Fruit fly (Drosophila melanogaster) whole organism, embryonic: ENCODE measurements around the gene Dis3l2.

Source experiments
- BEAF-32 ChIP-seq: fragments of 200-800 bp; sonication (Bioruptor generic); optimal IDR thresholded peaks from 3 replicates; lab custom pipeline; 2017; ENCODE audit warnings: missing biosample characterization, missing genetic modification characterization, mild to moderate bottlenecking, moderate library complexity, missing genetic modification reagents
- Blimp-1 ChIP-seq: fragments of 200-800 bp; sonication (Bioruptor generic); optimal IDR thresholded peaks from 3 replicates; lab custom pipeline; 2018; ENCODE audit warnings: missing biosample characterization, missing genetic modification characterization, mild to moderate bottlenecking, moderate library complexity, missing genetic modification reagents
- CG10462 ChIP-seq: fragments of 200-800 bp; sonication (Bioruptor generic); optimal IDR thresholded peaks from 2 replicates; lab custom pipeline; 2016; ENCODE audit warnings: missing biosample characterization, missing genetic modification characterization
- CG10959 ChIP-seq: fragments of 200-800 bp; sonication (Bioruptor generic); IDR thresholded peaks from 2 replicates; pipeline ENCODE4 v1.3.6; 2022; ENCODE audit warnings: missing biosample characterization, missing genetic modification characterization
- CG10979 ChIP-seq: fragments of 200-800 bp; sonication (Bioruptor generic); optimal IDR thresholded peaks from 2 replicates; lab custom pipeline; 2018; ENCODE audit warnings: missing biosample characterization, mild to moderate bottlenecking, missing genetic modification characterization, moderate library complexity
- CG11696 ChIP-seq: fragments of 200-800 bp; sonication (Bioruptor generic); IDR thresholded peaks from 2 replicates; pipeline ENCODE4 v1.3.6; 2022; ENCODE audit warnings: missing biosample characterization, missing genetic modification characterization
- CG16813 ChIP-seq: fragments of 200-800 bp; sonication (Bioruptor generic); IDR thresholded peaks from 3 replicates; pipeline ENCODE4 v1.3.6; 2022; ENCODE audit warnings: missing biosample characterization, missing genetic modification characterization; ENCODE audit not compliant: partially characterized antibody
- CG17186 ChIP-seq: fragments of 200-800 bp; sonication (Bioruptor generic); optimal IDR thresholded peaks from 3 replicates; lab custom pipeline; 2017; ENCODE audit warnings: missing biosample characterization, missing genetic modification reagents, missing genetic modification characterization
- CG17328 ChIP-seq: fragments of 200-800 bp; sonication (Bioruptor generic); IDR thresholded peaks from 2 replicates; pipeline ENCODE4 v1.3.6; 2022; ENCODE audit warnings: missing biosample characterization, missing genetic modification characterization
- CG17612 ChIP-seq: fragments of 200-800 bp; sonication (Bioruptor generic); IDR thresholded peaks from 2 replicates; pipeline ENCODE4 v1.3.6; 2022; ENCODE audit warnings: missing biosample characterization, missing genetic modification characterization
- CG18011 ChIP-seq: fragments of 200-800 bp; sonication (Bioruptor generic); optimal IDR thresholded peaks from 2 replicates; lab custom pipeline; 2017; ENCODE audit warnings: missing biosample characterization, missing genetic modification characterization, mild to moderate bottlenecking, moderate library complexity, missing genotype
- CG18764 ChIP-seq: fragments of 200-800 bp; sonication (Bioruptor generic); optimal IDR thresholded peaks from 3 replicates; lab custom pipeline; 2016; ENCODE audit warnings: missing biosample characterization, missing genetic modification characterization
- CG2202 ChIP-seq: fragments of 200-800 bp; sonication (Bioruptor generic); optimal IDR thresholded peaks from 2 replicates; lab custom pipeline; 2018; ENCODE audit warnings: missing biosample characterization, mild to moderate bottlenecking, missing genetic modification characterization
- CG34224 ChIP-seq: fragments of 200-800 bp; sonication (Bioruptor generic); IDR thresholded peaks from 3 replicates; pipeline ENCODE4 v1.3.6; 2022; ENCODE audit warnings: missing biosample characterization, missing genetic modification characterization; ENCODE audit not compliant: partially characterized antibody
- CG4360 ChIP-seq: fragments of 200-800 bp; sonication (Bioruptor generic); IDR thresholded peaks from 2 replicates; pipeline ENCODE4 v1.3.6; 2022; ENCODE audit warnings: missing biosample characterization, missing genetic modification characterization
- CG5953 ChIP-seq: fragments of 200-800 bp; sonication (Bioruptor generic); IDR thresholded peaks from 2 replicates; pipeline ENCODE4 v1.3.6; 2022; ENCODE audit warnings: missing biosample characterization, missing genetic modification characterization
- CG6854 ChIP-seq: fragments of 200-800 bp; sonication (Bioruptor generic); optimal IDR thresholded peaks from 3 replicates; lab custom pipeline; 2017; ENCODE audit warnings: missing biosample characterization, mild to moderate bottlenecking, missing genetic modification characterization
- CG7556 ChIP-seq: fragments of 200-800 bp; sonication (Bioruptor generic); optimal IDR thresholded peaks from 2 replicates; lab custom pipeline; 2017; ENCODE audit warnings: missing biosample characterization, mild to moderate bottlenecking, missing genetic modification characterization
- CG8478 ChIP-seq: fragments of >200 bp; optimal IDR thresholded peaks from 2 replicates; lab custom pipeline; 2018
- CG9215 ChIP-seq: fragments of 200-800 bp; sonication (Bioruptor generic); IDR thresholded peaks from 2 replicates; pipeline ENCODE4 v1.3.6; 2022; ENCODE audit warnings: missing biosample characterization, missing genetic modification characterization
- Dek ChIP-seq: fragments of 200-800 bp; sonication (Bioruptor generic); optimal IDR thresholded peaks from 3 replicates; lab custom pipeline; 2019; ENCODE audit warnings: missing biosample characterization, mild to moderate bottlenecking, missing genetic modification characterization, moderate library complexity
- Dfd ChIP-seq, 2 experiments: fragments of >200 bp; optimal IDR thresholded peaks; 2 replicates each; lab custom pipeline; 2017; ENCODE audit warnings: missing biosample characterization in 2 of 2, missing genetic modification characterization in 2 of 2
- Hand ChIP-seq: fragments of 200-800 bp; sonication (Bioruptor generic); optimal IDR thresholded peaks from 2 replicates; lab custom pipeline; 2017; ENCODE audit warnings: mild to moderate bottlenecking, missing biosample characterization, missing genetic modification reagents, missing genetic modification characterization
- MBD-R2 ChIP-seq: fragments of 200-800 bp; sonication (Bioruptor generic); IDR thresholded peaks from 2 replicates; pipeline ENCODE4 v1.3.6; 2022; ENCODE audit warnings: missing biosample characterization, missing genetic modification characterization
- NC2α ChIP-seq: fragments of 200-800 bp; sonication (Bioruptor generic); optimal IDR thresholded peaks from 2 replicates; lab custom pipeline; 2016; ENCODE audit warnings: missing biosample characterization, missing genetic modification characterization
- Opbp ChIP-seq: fragments of 200-800 bp; sonication (Bioruptor generic); IDR thresholded peaks from 3 replicates; pipeline ENCODE4 v1.3.6; 2022; ENCODE audit warnings: missing biosample characterization, missing genetic modification characterization; ENCODE audit not compliant: partially characterized antibody
- PHDP ChIP-seq: fragments of 200-800 bp; sonication (Bioruptor generic); optimal IDR thresholded peaks from 3 replicates; lab custom pipeline; 2018; ENCODE audit warnings: missing biosample characterization, mild to moderate bottlenecking, missing genetic modification characterization, moderate library complexity
- Side ChIP-seq: fragments of 200-800 bp; sonication (Bioruptor generic); optimal IDR thresholded peaks from 2 replicates; lab custom pipeline; 2016; ENCODE audit warnings: missing biosample characterization, missing genetic modification characterization
- Sox100B ChIP-seq: fragments of 200-800 bp; sonication (Bioruptor generic); optimal IDR thresholded peaks from 3 replicates; lab custom pipeline; 2018; ENCODE audit warnings: missing biosample characterization, mild to moderate bottlenecking, missing genetic modification characterization
- Taf1 ChIP-seq: fragments of 200-800 bp; sonication (Bioruptor generic); IDR thresholded peaks from 2 replicates; pipeline ENCODE4 v1.3.6; 2022; ENCODE audit warnings: missing biosample characterization, missing genetic modification characterization
- Vsx1 ChIP-seq: fragments of 200-800 bp; sonication (Bioruptor generic); optimal IDR thresholded peaks from 2 replicates; lab custom pipeline; 2017; ENCODE audit warnings: missing biosample characterization, mild to moderate bottlenecking, missing genetic modification characterization, missing genetic modification reagents
- ab ChIP-seq: fragments of 200-800 bp; sonication (Bioruptor generic); optimal IDR thresholded peaks from 2 replicates; lab custom pipeline; 2016; ENCODE audit warnings: missing biosample characterization, missing genetic modification characterization
- ac ChIP-seq: fragments of 200-800 bp; sonication (Bioruptor generic); optimal IDR thresholded peaks from 3 replicates; lab custom pipeline; 2017; ENCODE audit warnings: missing biosample characterization, mild to moderate bottlenecking, missing genetic modification characterization
- ato ChIP-seq: fragments of 200-800 bp; sonication (Bioruptor generic); IDR thresholded peaks from 2 replicates; pipeline ENCODE4 v1.3.6; 2022; ENCODE audit warnings: missing biosample characterization, missing genetic modification characterization; ENCODE audit not compliant: partially characterized antibody
- bab2 ChIP-seq: fragments of 200-800 bp; sonication (Bioruptor generic); optimal IDR thresholded peaks from 2 replicates; lab custom pipeline; 2016; ENCODE audit warnings: missing biosample characterization, missing genetic modification characterization
- bbx ChIP-seq: fragments of 200-800 bp; sonication (Bioruptor generic); IDR thresholded peaks from 2 replicates; pipeline ENCODE4 v1.3.6; 2022; ENCODE audit warnings: missing biosample characterization, missing genetic modification characterization; ENCODE audit not compliant: partially characterized antibody
- cad ChIP-seq: fragments of >200 bp; optimal IDR thresholded peaks from 2 replicates; lab custom pipeline; 2017; ENCODE audit warnings: missing biosample characterization, missing genetic modification characterization
- disco-r ChIP-seq: fragments of 200-800 bp; sonication (Bioruptor generic); optimal IDR thresholded peaks from 2 replicates; lab custom pipeline; 2016; ENCODE audit warnings: missing biosample characterization, missing genetic modification characterization
- dm ChIP-seq: fragments of 200-800 bp; sonication (Bioruptor generic); optimal IDR thresholded peaks from 3 replicates; lab custom pipeline; 2016; ENCODE audit warnings: missing biosample characterization, missing genetic modification characterization
- dmrt11E ChIP-seq: fragments of 200-800 bp; sonication (Bioruptor generic); optimal IDR thresholded peaks from 3 replicates; lab custom pipeline; 2018; ENCODE audit warnings: missing biosample characterization, mild to moderate bottlenecking, missing genetic modification characterization, moderate library complexity
- fu2 ChIP-seq: fragments of 200-800 bp; sonication (Bioruptor generic); optimal IDR thresholded peaks from 2 replicates; lab custom pipeline; 2016; ENCODE audit warnings: missing biosample characterization, missing genetic modification characterization
- grn ChIP-seq: fragments of 200-800 bp; sonication (Bioruptor generic); optimal IDR thresholded peaks from 3 replicates; lab custom pipeline; 2017; ENCODE audit warnings: missing biosample characterization, missing genetic modification characterization
- gro ChIP-seq: fragments of 200-800 bp; sonication (Bioruptor generic); optimal IDR thresholded peaks from 2 replicates; lab custom pipeline; 2016; ENCODE audit warnings: missing biosample characterization, missing genetic modification characterization
- gt ChIP-seq: fragments of 200-800 bp; sonication (Bioruptor generic); IDR thresholded peaks from 2 replicates; pipeline ENCODE4 v1.3.6; 2022; ENCODE audit warnings: missing biosample characterization, missing genetic modification characterization
- lab ChIP-seq: fragments of 200-800 bp; sonication (Bioruptor generic); optimal IDR thresholded peaks from 3 replicates; lab custom pipeline; 2017; ENCODE audit warnings: missing biosample characterization, missing genetic modification characterization, mild to moderate bottlenecking, moderate library complexity, missing genetic modification reagents
- lilli ChIP-seq: fragments of 200-800 bp; sonication (Bioruptor generic); optimal IDR thresholded peaks from 3 replicates; lab custom pipeline; 2016; ENCODE audit warnings: missing biosample characterization, missing genetic modification characterization
- maf-S ChIP-seq: fragments of 200-800 bp; sonication (Bioruptor generic); optimal IDR thresholded peaks from 2 replicates; lab custom pipeline; 2016; ENCODE audit warnings: missing biosample characterization, missing genetic modification characterization
- nerfin-1 ChIP-seq: fragments of 200-800 bp; sonication (Bioruptor generic); optimal IDR thresholded peaks from 3 replicates; lab custom pipeline; 2019; ENCODE audit warnings: missing biosample characterization, mild to moderate bottlenecking, missing genetic modification characterization, moderate library complexity
- run ChIP-seq: fragments of 200-800 bp; sonication (Bioruptor generic); optimal IDR thresholded peaks from 3 replicates; lab custom pipeline; 2018; ENCODE audit warnings: missing biosample characterization, mild to moderate bottlenecking, missing genetic modification characterization
- wek ChIP-seq: fragments of 200-800 bp; sonication (Bioruptor generic); optimal IDR thresholded peaks from 3 replicates; lab custom pipeline; 2018; ENCODE audit warnings: missing biosample characterization, mild to moderate bottlenecking, missing genetic modification characterization, moderate library complexity

Gene Dis3l2

dm6 chr3L:264378-265151, 52.1 kb downstream of the Dis3l2 start, which contains the start of the genes Tudor-SN and mRpL17 (continued):
- peak; percentile 23 for TF ChIP-seq CG10979
- TF ChIP-seq disco-r (GFP tag; lab: Kevin White, UChicago) = no peak
- peak; percentile 38 for TF ChIP-seq CG10462
- TF ChIP-seq Blimp-1 (GFP tag; lab: Kevin White, UChicago) = no peak
- TF ChIP-seq gro (GFP tag; lab: Kevin White, UChicago) = no peak
- peak; percentile 23 for TF ChIP-seq lab
- TF ChIP-seq nerfin-1 (tag; lab: Kevin White, UChicago) = peak; percentile 37
- TF ChIP-seq cad (GFP tag; lab: Kevin White, UChicago) = no peak
- no peak for TF ChIP-seq Taf1 (GFP tag; lab: Robert Waterston, UW)
- peak; percentile 99 for TF ChIP-seq bbx
- TF ChIP-seq CG7556 = peak; percentile 34
- no peak for TF ChIP-seq CG10959 (GFP tag; lab: Robert Waterston, UW)
- TF ChIP-seq PHDP (tag; lab: Kevin White, UChicago) = no peak
- 0 out of 2 replicates have a peak, but pooled peaks have one; percentile 27 for TF ChIP-seq CG17328 (GFP tag; lab: Robert Waterston, UW)
- no peak for TF ChIP-seq Hand (GFP tag; lab: Kevin White, UChicago)
- TF ChIP-seq wek (GFP tag; lab: Kevin White, UChicago) = no peak
- no peak for TF ChIP-seq CG4360 (GFP tag; lab: Robert Waterston, UW)
- no peak for TF ChIP-seq CG8478 (lab: Kevin White, UChicago)
- no peak for TF ChIP-seq gt (GFP tag; lab: Robert Waterston, UW)
- no peak for TF ChIP-seq CG5953 (GFP tag; lab: Robert Waterston, UW)
- TF ChIP-seq MBD-R2 (GFP tag; lab: Robert Waterston, UW) = peak; percentile 72
- TF ChIP-seq dm (GFP tag; lab: Kevin White, UChicago) = no peak
- peak; percentile 95 for TF ChIP-seq ato (GFP tag; lab: Robert Waterston, UW)
- no peak for TF ChIP-seq CG2202 (tag; lab: Kevin White, UChicago)
- no peak for TF ChIP-seq fu2
- no peak for TF ChIP-seq NC2α (GFP tag; lab: Kevin White, UChicago)
- TF ChIP-seq Vsx1 = no peak
- no peak for TF ChIP-seq CG6854 (GFP tag; lab: Kevin White, UChicago)
- TF ChIP-seq dmrt11E (tag; lab: Kevin White, UChicago) = peak; percentile 36
- TF ChIP-seq CG16813 (GFP tag; lab: Robert Waterston, UW) = peak; percentile 98
- no peak for TF ChIP-seq maf-S (GFP tag; lab: Kevin White, UChicago)
- no peak for TF ChIP-seq CG11696 (GFP tag; lab: Robert Waterston, UW)
- TF ChIP-seq ac (GFP tag; lab: Kevin White, UChicago) = no peak
- no peak for TF ChIP-seq run (tag; lab: Kevin White, UChicago)
- TF ChIP-seq Dek (tag; lab: Kevin White, UChicago) = peak; percentile 60
- peak; percentile 32; the same call in 1 of the 2 replicates for TF ChIP-seq CG9215 (GFP tag; lab: Robert Waterston, UW)
- peak; percentile 89 for TF ChIP-seq CG34224
- TF ChIP-seq CG18011 (GFP tag; lab: Kevin White, UChicago) = no peak
- TF ChIP-seq Side = no peak
- no peak for TF ChIP-seq CG18764 (GFP tag; lab: Kevin White, UChicago)
- TF ChIP-seq grn (GFP tag; lab: Kevin White, UChicago) = no peak
- TF ChIP-seq Sox100B (GFP tag; lab: Kevin White, UChicago) = peak; percentile 64
- peak; percentile 97 for TF ChIP-seq BEAF-32 (GFP tag; lab: Kevin White, UChicago)
- peak; percentile 42 for TF ChIP-seq lilli
- TF ChIP-seq CG17612 = no peak
- TF ChIP-seq bab2 (GFP tag; lab: Kevin White, UChicago) = no peak
- TF ChIP-seq Dfd (GFP tag; optimal IDR thresholded peaks at IDR 0.05; lab: Kevin White, UChicago) = no peak
- peak; percentile 25 for TF ChIP-seq CG17186 (GFP tag; lab: Kevin White, UChicago)
- TF ChIP-seq ab (GFP tag; lab: Kevin White, UChicago) = no peak
- peak; percentile 98 for TF ChIP-seq Opbp (GFP tag; lab: Robert Waterston, UW)
